Worm (Caenorhabditis elegans): Measurements from ENCODE around the gene adm-2.

adm-2 gene

ce11 chrX:13726874-13727343 lies 39.2 kb downstream of the adm-2 start, which contains the start of gene pix-1 (continued):
- TF ChIP-seq daf-12 (tag; optimal IDR thresholded peaks at IDR 0.05) (no peak), ama-1 (optimal IDR thresholded peaks at IDR 0.05) (no peak), ceh-20 (GFP tag; IDR thresholded peaks at IDR 0.05) (no peak), nhr-25 (tag; optimal IDR thresholded peaks at IDR 0.05; ENCODE audit: borderline replicate concordance, insufficient read depth) (no peak), nhr-237 (tag; optimal IDR thresholded peaks at IDR 0.05) (no peak), mep-1 (tag; optimal IDR thresholded peaks at IDR 0.05) (peak; percentile 86), dmd-8 (GFP tag; IDR thresholded peaks at IDR 0.05) (no peak), nhr-102 (tag; optimal IDR thresholded peaks at IDR 0.05) (no peak), lsy-2 (tag; optimal IDR thresholded peaks at IDR 0.05) (no peak), lin-1 (GFP tag; IDR thresholded peaks at IDR 0.05) (no peak), dpl-1 (GFP tag; optimal IDR thresholded peaks at IDR 0.05) (peak; percentile 31), zfp-2 (tag; optimal IDR thresholded peaks at IDR 0.05) (no peak), ZK337.2 (GFP tag; IDR thresholded peaks at IDR 0.05) (no peak), ceh-62 (tag; optimal IDR thresholded peaks at IDR 0.05) (no peak), unc-39 (tag; optimal IDR thresholded peaks at IDR 0.05) (no peak), ceh-28 (tag; optimal IDR thresholded peaks at IDR 0.05) (peak; percentile 17), Y75B8A.6 (GFP tag; IDR thresholded peaks at IDR 0.05) (no peak), gei-8 (GFP tag; optimal IDR thresholded peaks at IDR 0.05) (no peak), F26F4.8 (GFP tag; conservative IDR thresholded peaks at IDR 0.05) (no peak), zip-11 (GFP tag; IDR thresholded peaks at IDR 0.05) (no peak), madf-9 (GFP tag; conservative IDR thresholded peaks at IDR 0.05) (no peak), nhr-48 (tag; optimal IDR thresholded peaks at IDR 0.05) (peak; percentile 6)

DNA sequence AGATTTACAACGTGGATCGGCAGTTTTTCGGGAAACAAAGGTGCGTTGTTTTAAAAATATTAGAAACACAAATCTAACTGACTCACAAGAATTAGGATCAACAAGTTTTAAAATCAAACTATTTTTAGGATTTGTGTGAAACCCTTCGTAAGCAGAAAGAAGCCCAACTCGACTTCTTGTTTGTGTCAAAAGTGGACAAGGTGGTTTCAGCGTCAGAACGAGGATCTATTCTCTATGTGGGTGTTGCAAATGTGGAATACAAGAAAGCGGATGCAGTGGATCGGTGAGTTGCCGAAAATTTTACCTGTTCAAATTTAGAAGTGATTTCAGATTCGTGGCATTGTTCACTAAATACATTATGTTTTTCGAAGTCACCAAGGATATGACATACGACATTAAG lies 41.2 kb downstream of the adm-2 start:
- peak; percentile 90 for TF ChIP-seq aha-1 (tag)
- TF ChIP-seq lim-7 (GFP tag; IDR thresholded peaks at IDR 0.05): no peak

DNA sequence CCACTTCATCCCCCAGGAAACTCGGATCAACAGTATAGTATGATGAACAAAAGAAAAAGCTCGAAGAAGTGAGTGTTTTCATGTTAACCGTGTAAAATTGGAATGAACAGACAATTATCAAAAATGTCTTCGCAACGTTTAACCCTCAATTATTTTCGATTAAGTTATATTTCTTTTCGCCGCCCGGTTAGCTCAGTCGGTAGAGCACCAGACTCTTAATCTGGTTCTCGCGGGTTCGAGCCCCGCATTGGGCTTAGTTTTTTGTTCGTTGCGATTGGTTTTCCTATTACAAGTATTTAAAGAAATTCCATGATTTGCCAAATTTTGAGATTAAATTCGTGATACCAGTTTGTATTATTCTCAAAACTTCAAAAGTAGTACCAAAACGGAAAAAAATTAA lies 42.0 kb downstream of the adm-2 start:
- TF ChIP-seq nhr-28 (tag; optimal IDR thresholded peaks at IDR 0.05) (no peak), ZK337.2 (GFP tag; IDR thresholded peaks at IDR 0.05) (no peak), spr-1 (tag; optimal IDR thresholded peaks at IDR 0.05) (no peak), lim-7 (GFP tag; IDR thresholded peaks at IDR 0.05) (no peak; the same call in none of the 2 replicates), hif-1 (tag; optimal IDR thresholded peaks at IDR 0.05) (no peak), mep-1 (tag; optimal IDR thresholded peaks at IDR 0.05) (no peak), mxl-3 (GFP tag; optimal IDR thresholded peaks at IDR 0.05) (no peak), tra-1 (GFP tag; IDR thresholded peaks at IDR 0.05) (peak; percentile 17; the same call in 1 of the 2 replicates), T20F7.1 (GFP tag; optimal IDR thresholded peaks at IDR 0.05) (no peak), nhr-77 (tag; optimal IDR thresholded peaks at IDR 0.05) (no peak), jun-1 (tag; optimal IDR thresholded peaks at IDR 0.05) (no peak), arid-1 (GFP tag; conservative IDR thresholded peaks at IDR 0.05) (peak; percentile 67), unc-130 (GFP tag; optimal IDR thresholded peaks at IDR 0.05) (no peak), zag-1 (tag; optimal IDR thresholded peaks at IDR 0.05) (no peak), mes-2 (tag; optimal IDR thresholded peaks at IDR 0.05; ENCODE audit: poor library complexity, severe bottlenecking) (no peak), set-16 (GFP tag; IDR thresholded peaks at IDR 0.05) (no peak), egl-27 (tag; optimal IDR thresholded peaks at IDR 0.05) (no peak), snpc-1.2 (GFP tag; IDR thresholded peaks at IDR 0.05) (peak; percentile 73), snpc-4 (tag; optimal IDR thresholded peaks at IDR 0.05) (no peak), F26F4.8 (GFP tag; conservative IDR thresholded peaks at IDR 0.05) (no peak), pqm-1 (tag; optimal IDR thresholded peaks at IDR 0.05) (no peak), madf-5 (GFP tag; IDR thresholded peaks at IDR 0.05) (0 out of 4 replicates have a peak, but pooled peaks of 1 of the 2 experiments have one; percentile 52), nhr-48 (tag; optimal IDR thresholded peaks at IDR 0.05) (no peak), nhr-237 (tag; optimal IDR thresholded peaks at IDR 0.05) (no peak), ama-1 (optimal IDR thresholded peaks at IDR 0.05) (no peak), saeg-2 (GFP tag; IDR thresholded peaks at IDR 0.05) (no peak), fkh-10 (GFP tag; optimal IDR thresholded peaks at IDR 0.05) (no peak), Y75B8A.6 (GFP tag; IDR thresholded peaks at IDR 0.05) (no peak), dpl-1 (GFP tag; optimal IDR thresholded peaks at IDR 0.05) (no peak), attf-4 (tag; optimal IDR thresholded peaks at IDR 0.05) (no peak), dmd-9 (GFP tag; IDR thresholded peaks at IDR 0.05) (0 out of 2 replicates have a peak, but pooled peaks have one; percentile 5), lin-13 (GFP tag; optimal IDR thresholded peaks at IDR 0.05) (no peak), hlh-11 (tag; optimal IDR thresholded peaks at IDR 0.05) (no peak)
